Fruit fly (Drosophila melanogaster) whole organism, prepupa: ENCODE data around the gene Arf1.

Experiments
- Blimp-1 ChIP-seq: fragments of 200-800 bp; sonication (Bioruptor generic); optimal IDR thresholded peaks from 3 replicates; lab custom pipeline; 2017; ENCODE audit warnings: missing biosample characterization, missing genetic modification characterization, mild to moderate bottlenecking, moderate library complexity, missing genetic modification reagents
- CG10631 ChIP-seq: fragments of 200-800 bp; sonication (Bioruptor generic); optimal IDR thresholded peaks from 2 replicates; lab custom pipeline; 2016; ENCODE audit warnings: missing biosample characterization, missing genetic modification characterization
- CG10669 ChIP-seq: fragments of 200-800 bp; sonication (Bioruptor generic); optimal IDR thresholded peaks from 3 replicates; lab custom pipeline; 2018; ENCODE audit warnings: missing biosample characterization, mild to moderate bottlenecking, missing genetic modification characterization, moderate library complexity
- CG11294 ChIP-seq: fragments of 200-800 bp; sonication (Bioruptor generic); IDR thresholded peaks from 2 replicates; pipeline ENCODE4 v1.3.6; 2022; ENCODE audit warnings: missing biosample characterization, missing genetic modification characterization
- CG11762 ChIP-seq: fragments of 200-800 bp; sonication (Bioruptor generic); optimal IDR thresholded peaks from 3 replicates; lab custom pipeline; 2016; ENCODE audit warnings: missing biosample characterization, missing genetic modification characterization; ENCODE audit not compliant: insufficient read depth
- CG11902 ChIP-seq: fragments of 200-800 bp; sonication (Bioruptor generic); optimal IDR thresholded peaks from 3 replicates; lab custom pipeline; 2016; ENCODE audit warnings: missing biosample characterization, missing genetic modification characterization
- CG15336 ChIP-seq: fragments of 200-800 bp; sonication (Bioruptor generic); IDR thresholded peaks from 2 replicates; pipeline ENCODE4 v1.3.6; 2022; ENCODE audit warnings: missing biosample characterization, missing genetic modification characterization
- CG1621 ChIP-seq: fragments of 200-800 bp; sonication (Bioruptor generic); optimal IDR thresholded peaks from 3 replicates; lab custom pipeline; 2018; ENCODE audit warnings: missing biosample characterization, mild to moderate bottlenecking, missing genetic modification characterization
- CG16779 ChIP-seq: fragments of 200-800 bp; sonication (Bioruptor generic); optimal IDR thresholded peaks from 3 replicates; lab custom pipeline; 2017; ENCODE audit warnings: missing biosample characterization, mild to moderate bottlenecking, missing genetic modification characterization
- CG3032 ChIP-seq: fragments of 200-800 bp; optimal IDR thresholded peaks from 2 replicates; lab custom pipeline; 2019; ENCODE audit warnings: missing biosample characterization, mild to moderate bottlenecking, missing genetic modification characterization, moderate library complexity
- CG31627 ChIP-seq: fragments of 200-800 bp; sonication (Bioruptor generic); optimal IDR thresholded peaks from 3 replicates; lab custom pipeline; 2016; ENCODE audit warnings: missing biosample characterization, missing genetic modification characterization
- CG32006 ChIP-seq: fragments of 200-800 bp; sonication (Bioruptor generic); optimal IDR thresholded peaks from 3 replicates; lab custom pipeline; 2017; ENCODE audit warnings: missing biosample characterization, mild to moderate bottlenecking, missing genetic modification characterization
- CG3919 ChIP-seq: fragments of 200-800 bp; sonication (Bioruptor generic); optimal IDR thresholded peaks from 3 replicates; lab custom pipeline; 2016; ENCODE audit warnings: missing biosample characterization, missing genetic modification characterization
- CG4318 ChIP-seq: fragments of 200-800 bp; sonication (Bioruptor generic); optimal IDR thresholded peaks from 3 replicates; lab custom pipeline; 2017; ENCODE audit warnings: missing biosample characterization, mild to moderate bottlenecking, missing genetic modification characterization
- CG6163 ChIP-seq: fragments of 200-800 bp; sonication (Bioruptor generic); IDR thresholded peaks from 3 replicates; pipeline ENCODE4 v1.3.6; 2022; ENCODE audit warnings: missing biosample characterization, missing genetic modification characterization
- CG6276 ChIP-seq: fragments of 200-800 bp; sonication (Bioruptor generic); optimal IDR thresholded peaks from 2 replicates; lab custom pipeline; 2017; ENCODE audit warnings: missing biosample characterization, mild to moderate bottlenecking, missing genetic modification characterization
- CG6808 ChIP-seq: fragments of 200-800 bp; sonication (Bioruptor generic); optimal IDR thresholded peaks from 3 replicates; lab custom pipeline; 2017; ENCODE audit warnings: missing biosample characterization, missing genetic modification characterization, mild to moderate bottlenecking, moderate library complexity, missing genetic modification reagents
- CG6854 ChIP-seq: fragments of 200-800 bp; sonication (Bioruptor generic); optimal IDR thresholded peaks from 2 replicates; lab custom pipeline; 2017; ENCODE audit warnings: missing biosample characterization, mild to moderate bottlenecking, missing genetic modification characterization
- CG8119 ChIP-seq: fragments of 200-800 bp; sonication (Bioruptor generic); IDR thresholded peaks from 3 replicates; pipeline ENCODE4 v1.3.6; 2022; ENCODE audit warnings: missing biosample characterization, missing genetic modification characterization
- CG8632 ChIP-seq: fragments of 200-800 bp; sonication (Bioruptor generic); optimal IDR thresholded peaks from 3 replicates; lab custom pipeline; 2016; ENCODE audit warnings: missing biosample characterization, missing genetic modification characterization
- Eip75B ChIP-seq: fragments of 200-800 bp; sonication (Bioruptor generic); optimal IDR thresholded peaks from 3 replicates; lab custom pipeline; 2016; ENCODE audit warnings: missing biosample characterization, missing genetic modification characterization
- Eip78C ChIP-seq: fragments of 200-800 bp; sonication (Bioruptor generic); peaks from one replicate; lab custom pipeline; 2016; ENCODE audit warnings: missing biosample characterization, missing genetic modification characterization
- Ets21C ChIP-seq: fragments of 200-800 bp; sonication (Bioruptor generic); optimal IDR thresholded peaks from 3 replicates; lab custom pipeline; 2016; ENCODE audit warnings: missing biosample characterization, missing genetic modification characterization
- Ets96B ChIP-seq: fragments of 200-800 bp; optimal IDR thresholded peaks from 2 replicates; lab custom pipeline; 2019; ENCODE audit warnings: missing biosample characterization, mild to moderate bottlenecking, missing genetic modification characterization, moderate library complexity
- Gug ChIP-seq: fragments of 200-800 bp; sonication (Bioruptor generic); IDR thresholded peaks from 2 replicates; pipeline ENCODE4 v1.3.6; 2022; ENCODE audit warnings: missing biosample characterization, missing genetic modification characterization
- Hr38 ChIP-seq: sonication (Bioruptor generic); optimal IDR thresholded peaks from 2 replicates; lab custom pipeline; 2016; ENCODE audit warnings: missing biosample characterization, missing genetic modification characterization
- Hr39 ChIP-seq: fragments of 200-800 bp; sonication (Bioruptor generic); optimal IDR thresholded peaks from 2 replicates; lab custom pipeline; 2016; ENCODE audit warnings: missing biosample characterization, missing genetic modification characterization
- Hr4 ChIP-seq: fragments of 200-800 bp; sonication (Bioruptor generic); optimal IDR thresholded peaks from 3 replicates; lab custom pipeline; 2016; ENCODE audit warnings: missing biosample characterization, missing genetic modification characterization
- Lpt ChIP-seq: fragments of 200-800 bp; sonication (Bioruptor generic); optimal IDR thresholded peaks from 3 replicates; lab custom pipeline; 2016; ENCODE audit warnings: missing biosample characterization, missing genetic modification characterization
- OdsH ChIP-seq: fragments of 200-800 bp; sonication (Bioruptor generic); optimal IDR thresholded peaks from 3 replicates; lab custom pipeline; 2016; ENCODE audit warnings: missing biosample characterization, missing genetic modification characterization
- Smox ChIP-seq: fragments of 200-800 bp; sonication (Bioruptor generic); optimal IDR thresholded peaks from 3 replicates; lab custom pipeline; 2016; ENCODE audit warnings: missing biosample characterization, missing genetic modification characterization
- Sox102F ChIP-seq: fragments of 200-800 bp; sonication (Bioruptor generic); optimal IDR thresholded peaks from 2 replicates; lab custom pipeline; 2016; ENCODE audit warnings: missing biosample characterization, mild to moderate bottlenecking, missing genetic modification characterization
- Sox14 ChIP-seq: fragments of 200-800 bp; sonication (Bioruptor generic); optimal IDR thresholded peaks from 3 replicates; lab custom pipeline; 2016; ENCODE audit warnings: missing biosample characterization, missing genetic modification characterization
- acj6 ChIP-seq: fragments of 200-800 bp; sonication (Bioruptor generic); optimal IDR thresholded peaks from 3 replicates; lab custom pipeline; 2016; ENCODE audit warnings: missing biosample characterization, missing genetic modification characterization
- cyc ChIP-seq: fragments of 200-800 bp; sonication (Bioruptor generic); optimal IDR thresholded peaks from 3 replicates; lab custom pipeline; 2016; ENCODE audit warnings: missing biosample characterization, missing genetic modification characterization
- dac ChIP-seq: fragments of 200-800 bp; sonication (Bioruptor generic); optimal IDR thresholded peaks from 2 replicates; lab custom pipeline; 2017; ENCODE audit warnings: missing biosample characterization, mild to moderate bottlenecking, missing genetic modification characterization
- dsx ChIP-seq: fragments of 200-800 bp; optimal IDR thresholded peaks from 3 replicates; lab custom pipeline; 2019; ENCODE audit warnings: missing biosample characterization, mild to moderate bottlenecking, missing genetic modification characterization, moderate library complexity; ENCODE audit not compliant: poor library complexity, severe bottlenecking
- esn ChIP-seq: fragments of 200-800 bp; sonication (Bioruptor generic); optimal IDR thresholded peaks from 2 replicates; lab custom pipeline; 2016; ENCODE audit warnings: missing biosample characterization, mild to moderate bottlenecking, missing genetic modification characterization, moderate library complexity
- fd59A ChIP-seq: fragments of 200-800 bp; sonication (Bioruptor generic); optimal IDR thresholded peaks from 2 replicates; lab custom pipeline; 2017; ENCODE audit warnings: missing biosample characterization, mild to moderate bottlenecking, missing genetic modification characterization, missing genetic modification reagents
- fkh ChIP-seq: fragments of 200-800 bp; sonication (Bioruptor generic); optimal IDR thresholded peaks from 3 replicates; lab custom pipeline; 2017; ENCODE audit warnings: missing biosample characterization, mild to moderate bottlenecking, missing genetic modification characterization, moderate library complexity
- net ChIP-seq: fragments of 200-800 bp; sonication (Bioruptor generic); optimal IDR thresholded peaks from 3 replicates; lab custom pipeline; 2016; ENCODE audit warnings: missing biosample characterization, missing genetic modification characterization
- pdm3 ChIP-seq: fragments of 200-800 bp; sonication (Bioruptor generic); optimal IDR thresholded peaks from 3 replicates; lab custom pipeline; 2016; ENCODE audit warnings: missing biosample characterization, missing genetic modification characterization
- salr ChIP-seq, 2 experiments: fragments of 200-800 bp; sonication (Bioruptor generic); optimal IDR thresholded peaks; 3 replicates each; lab custom pipeline; 2016 to 2018; ENCODE audit warnings: missing biosample characterization in 2 of 2, missing genetic modification characterization in 2 of 2, mild to moderate bottlenecking in 1 of 2
- spab ChIP-seq: fragments of 200-800 bp; sonication (Bioruptor generic); optimal IDR thresholded peaks from 2 replicates; lab custom pipeline; 2017; ENCODE audit warnings: missing biosample characterization, mild to moderate bottlenecking, missing genetic modification characterization, missing genetic modification reagents
- ss ChIP-seq, 2 experiments: fragments of 200-800 bp; sonication (Bioruptor generic); optimal IDR thresholded peaks; 2 replicates in 1 of 2; 3 replicates in 1 of 2; lab custom pipeline; 2017 to 2018; ENCODE audit warnings: mild to moderate bottlenecking in 2 of 2, missing biosample characterization in 2 of 2, missing genetic modification characterization in 2 of 2, moderate library complexity in 1 of 2
- svp ChIP-seq: fragments of 200-800 bp; sonication (Bioruptor generic); peaks from one replicate; lab custom pipeline; 2016; ENCODE audit warnings: missing biosample characterization, missing genetic modification characterization
- topi ChIP-seq: fragments of 200-800 bp; sonication (Bioruptor generic); optimal IDR thresholded peaks from 3 replicates; lab custom pipeline; 2016; ENCODE audit warnings: missing biosample characterization, missing genetic modification characterization
- vri ChIP-seq: fragments of 200-800 bp; sonication (Bioruptor generic); optimal IDR thresholded peaks from 3 replicates; lab custom pipeline; 2016; ENCODE audit warnings: missing biosample characterization, mild to moderate bottlenecking, missing genetic modification characterization

Gene Arf1

DNA sequence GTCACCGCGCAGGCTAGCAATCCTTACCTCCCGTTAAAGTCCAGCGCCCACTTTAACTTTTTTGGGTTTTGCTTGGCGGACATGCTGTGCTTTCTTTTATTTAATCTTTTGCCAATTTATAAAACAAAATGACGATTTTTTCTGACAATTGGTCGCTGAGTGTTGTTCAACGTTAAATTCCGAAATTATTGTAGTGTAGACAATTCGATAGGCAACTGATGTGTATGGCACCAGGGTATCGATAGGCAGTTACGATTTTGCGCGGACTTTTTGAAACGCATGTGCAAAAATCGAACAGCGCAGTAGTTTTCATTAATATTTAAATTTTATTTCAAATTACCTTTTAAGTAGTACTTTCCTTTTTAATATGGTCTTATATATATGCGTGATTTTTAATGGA, 4.0 kb downstream of the Arf1 start, which contains the start of gene EMC4 (continued):
- no peak for TF ChIP-seq CG6808 (GFP tag; lab: Kevin White, UChicago)
- no peak for TF ChIP-seq dsx (GFP tag; lab: Kevin White, UChicago)
- no peak for TF ChIP-seq CG4318
- peak; percentile 63 for TF ChIP-seq CG3919 (GFP tag; lab: Kevin White, UChicago)
- no peak for TF ChIP-seq CG6276 (GFP tag; lab: Kevin White, UChicago)
- TF ChIP-seq svp (GFP tag; lab: Kevin White, UChicago): peak; percentile 2
- TF ChIP-seq Smox: no peak
- TF ChIP-seq CG11902 (GFP tag; lab: Kevin White, UChicago): no peak
- TF ChIP-seq CG16779: no peak

DNA sequence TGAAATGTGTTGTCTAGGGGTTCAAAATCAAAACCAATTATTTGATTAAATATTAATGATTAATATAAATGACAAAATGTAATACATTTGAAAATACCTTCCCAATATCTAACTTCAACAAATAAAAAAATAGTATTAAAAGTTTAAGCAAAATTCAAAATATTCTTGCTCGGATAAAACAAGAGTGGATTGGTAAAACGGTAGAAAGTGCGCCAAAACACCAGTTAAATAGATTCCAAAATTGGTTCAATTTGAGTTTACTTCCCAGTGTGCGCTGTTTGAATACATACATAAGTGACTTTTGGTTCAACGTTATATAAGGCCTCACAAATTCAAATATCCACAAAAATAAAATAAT, 7.0 kb downstream of the Arf1 start:
- TF ChIP-seq CG32006 (GFP tag; lab: Kevin White, UChicago): peak; percentile 80
- TF ChIP-seq OdsH (GFP tag; lab: Kevin White, UChicago): peak; percentile 82
- peak; percentile 75 for TF ChIP-seq CG8632 (GFP tag; lab: Kevin White, UChicago)
- TF ChIP-seq dsx (GFP tag; lab: Kevin White, UChicago): peak; percentile 55
- peak; percentile 60 for TF ChIP-seq CG3919 (GFP tag; lab: Kevin White, UChicago)
- TF ChIP-seq fkh (GFP tag; lab: Kevin White, UChicago): peak; percentile 5
- peak; percentile 58 for TF ChIP-seq Hr39 (GFP tag; lab: Kevin White, UChicago)
- peak; percentile 94 for TF ChIP-seq Eip78C (GFP tag; lab: Kevin White, UChicago)
- TF ChIP-seq svp (GFP tag; lab: Kevin White, UChicago): peak; percentile 73
- no peak for TF ChIP-seq CG11294 (GFP tag; lab: Robert Waterston, UW)
- peak; percentile 23 for TF ChIP-seq CG10631
- peak; percentile 54 for TF ChIP-seq CG16779
- TF ChIP-seq dac (GFP tag; lab: Kevin White, UChicago): peak; percentile 45
- peak; percentile 41 for TF ChIP-seq Eip75B (GFP tag; lab: Kevin White, UChicago)
- TF ChIP-seq CG8119 (GFP tag; lab: Robert Waterston, UW): peak; percentile 90
- TF ChIP-seq esn (GFP tag; lab: Kevin White, UChicago): peak; percentile 76
- peak; percentile 73 for TF ChIP-seq Smox
- TF ChIP-seq ss (GFP tag; optimal IDR thresholded peaks at IDR 0.05; lab: Kevin White, UChicago): peak; percentile 18 to 54
- peak; percentile 39 for TF ChIP-seq CG31627
- no peak for TF ChIP-seq Hr38 (GFP tag; lab: Kevin White, UChicago)
- peak; percentile 53 for TF ChIP-seq CG10669 (GFP tag; lab: Kevin White, UChicago)
- TF ChIP-seq cyc (GFP tag; lab: Kevin White, UChicago): no peak
- TF ChIP-seq CG6276 (GFP tag; lab: Kevin White, UChicago): peak; percentile 85
- TF ChIP-seq Sox102F (GFP tag; lab: Kevin White, UChicago): peak; percentile 75
- peak; percentile 29 for TF ChIP-seq spab (GFP tag; lab: Kevin White, UChicago)
- peak; percentile 40 for TF ChIP-seq CG1621 (tag; lab: Kevin White, UChicago)
- peak; percentile 79 for TF ChIP-seq acj6 (GFP tag; lab: Kevin White, UChicago)
- peak; percentile 31 for TF ChIP-seq fd59A (GFP tag; lab: Kevin White, UChicago)
- TF ChIP-seq Ets96B (tag; lab: Kevin White, UChicago): peak; percentile 76
- peak; percentile 91 for TF ChIP-seq CG15336 (GFP tag; lab: Robert Waterston, UW)
- peak; percentile 72 for TF ChIP-seq pdm3
- TF ChIP-seq Hr4 (GFP tag; lab: Kevin White, UChicago): peak; percentile 77
- TF ChIP-seq Sox14 (GFP tag; lab: Kevin White, UChicago): peak; percentile 54
- peak; percentile 38; the same call in 1 of the 3 replicates for TF ChIP-seq CG6163
- TF ChIP-seq Gug: no peak
- peak; percentile 61 for TF ChIP-seq topi (GFP tag; lab: Kevin White, UChicago)
- peak; percentile 2 for TF ChIP-seq CG11762 (GFP tag; lab: Kevin White, UChicago)
- TF ChIP-seq CG6854 (GFP tag; lab: Kevin White, UChicago): peak; percentile 22
- peak; percentile 72 for TF ChIP-seq Lpt
- peak; percentile 65 for TF ChIP-seq net (GFP tag; lab: Kevin White, UChicago)
- TF ChIP-seq CG3032 (tag; lab: Kevin White, UChicago): peak; percentile 58
- TF ChIP-seq Blimp-1: peak; percentile 8
- peak in 1 of 2 experiments; percentile 73 for TF ChIP-seq salr (GFP tag; optimal IDR thresholded peaks at IDR 0.05; lab: Kevin White, UChicago)
- no peak for TF ChIP-seq CG4318
- TF ChIP-seq CG6808 (GFP tag; lab: Kevin White, UChicago): peak; percentile 38
- TF ChIP-seq Ets21C: peak; percentile 9
- TF ChIP-seq vri (GFP tag; lab: Kevin White, UChicago): no peak
